Fruit fly (Drosophila melanogaster) whole organism, embryonic: ENCODE measurements around the gene Kdm2.

Experiments used
- CG1024 ChIP-seq: fragments of 200-800 bp; sonication (Bioruptor generic); IDR thresholded peaks from 2 replicates; pipeline ENCODE4 v1.3.6; 2022; ENCODE audit warnings: missing biosample characterization, missing genetic modification characterization
- CG11456 ChIP-seq: fragments of 200-800 bp; sonication (Bioruptor generic); IDR thresholded peaks from 3 replicates; pipeline ENCODE4 v1.3.6; 2022; ENCODE audit warnings: missing biosample characterization, missing genetic modification characterization
- CG12104 ChIP-seq: fragments of 200-800 bp; sonication (Bioruptor generic); optimal IDR thresholded peaks from 3 replicates; lab custom pipeline; 2016; ENCODE audit warnings: missing biosample characterization, missing genetic modification characterization
- CG12769 ChIP-seq: fragments of 200-800 bp; sonication (Bioruptor generic); optimal IDR thresholded peaks from 2 replicates; lab custom pipeline; 2019; ENCODE audit warnings: missing biosample characterization, mild to moderate bottlenecking, missing genetic modification characterization, moderate library complexity
- CG15073 ChIP-seq: fragments of 200-800 bp; sonication (Bioruptor generic); optimal IDR thresholded peaks from 2 replicates; lab custom pipeline; 2016; ENCODE audit warnings: missing biosample characterization, missing genetic modification characterization
- CG17186 ChIP-seq: fragments of 200-800 bp; sonication (Bioruptor generic); optimal IDR thresholded peaks from 3 replicates; lab custom pipeline; 2017; ENCODE audit warnings: missing biosample characterization, missing genetic modification reagents, missing genetic modification characterization
- CG17829 ChIP-seq: fragments of 200-800 bp; optimal IDR thresholded peaks from 2 replicates; lab custom pipeline; 2019; ENCODE audit warnings: missing biosample characterization, mild to moderate bottlenecking, missing genetic modification characterization, moderate library complexity
- CG17912 ChIP-seq: fragments of 200-800 bp; sonication (Bioruptor generic); optimal IDR thresholded peaks from 2 replicates; lab custom pipeline; 2018; ENCODE audit warnings: missing biosample characterization, mild to moderate bottlenecking, missing genetic modification characterization
- CG30431 ChIP-seq: fragments of 200-800 bp; sonication (Bioruptor generic); optimal IDR thresholded peaks from 2 replicates; lab custom pipeline; 2017; ENCODE audit warnings: missing biosample characterization, missing genetic modification characterization
- CG3281 ChIP-seq: fragments of 200-800 bp; sonication (Bioruptor generic); optimal IDR thresholded peaks from 3 replicates; lab custom pipeline; 2017; ENCODE audit warnings: missing biosample characterization, mild to moderate bottlenecking, missing genetic modification characterization
- CG4282 ChIP-seq: fragments of 200-800 bp; sonication (Bioruptor generic); optimal IDR thresholded peaks from 2 replicates; lab custom pipeline; 2016; ENCODE audit warnings: missing biosample characterization, missing genetic modification characterization
- CG4617 ChIP-seq: fragments of 200-800 bp; sonication (Bioruptor generic); optimal IDR thresholded peaks from 3 replicates; lab custom pipeline; 2016; ENCODE audit warnings: missing biosample characterization, missing genetic modification characterization, borderline replicate concordance
- CG6654 ChIP-seq: fragments of 200-800 bp; sonication (Bioruptor generic); optimal IDR thresholded peaks from 2 replicates; lab custom pipeline; 2017; ENCODE audit warnings: missing biosample characterization, mild to moderate bottlenecking, missing genetic modification characterization
- CG6854 ChIP-seq: fragments of 200-800 bp; sonication (Bioruptor generic); optimal IDR thresholded peaks from 3 replicates; lab custom pipeline; 2017; ENCODE audit warnings: missing biosample characterization, mild to moderate bottlenecking, missing genetic modification characterization
- CG7987 ChIP-seq: fragments of 200-800 bp; sonication (Bioruptor generic); optimal IDR thresholded peaks from 2 replicates; lab custom pipeline; 2018; ENCODE audit warnings: missing biosample characterization, mild to moderate bottlenecking, missing genetic modification characterization, moderate library complexity
- CG8281 ChIP-seq: fragments of 200-800 bp; sonication (Bioruptor generic); optimal IDR thresholded peaks from 2 replicates; lab custom pipeline; 2018; ENCODE audit warnings: missing biosample characterization, mild to moderate bottlenecking, missing genetic modification characterization, moderate library complexity
- CG8290 ChIP-seq, 3 experiments: fragments of 200-800 bp; sonication (Bioruptor generic); optimal IDR thresholded peaks; 2 replicates each; lab custom pipeline; 2016 to 2019; ENCODE audit warnings: missing biosample characterization in 3 of 3, missing genetic modification characterization in 3 of 3, mild to moderate bottlenecking in 2 of 3, moderate library complexity in 1 of 3
- CG9609 ChIP-seq: fragments of 200-800 bp; sonication (Bioruptor generic); optimal IDR thresholded peaks from 3 replicates; lab custom pipeline; 2016; ENCODE audit warnings: missing biosample characterization, missing genetic modification characterization
- D ChIP-seq, 2 experiments: fragments of 200-800 bp in 1 of 2; fragments of >200 bp in 1 of 2; sonication (Bioruptor generic) in 1 of 2; optimal IDR thresholded peaks; 2 replicates in 1 of 2; 3 replicates in 1 of 2; lab custom pipeline; 2017; ENCODE audit warnings: mild to moderate bottlenecking in 1 of 2, missing biosample characterization in 1 of 2, missing genetic modification characterization in 1 of 2, missing genetic modification reagents in 1 of 2
- Drgx ChIP-seq: fragments of 200-800 bp; sonication (Bioruptor generic); IDR thresholded peaks from 2 replicates; pipeline ENCODE4 v1.3.6; 2022; ENCODE audit warnings: missing biosample characterization, missing genetic modification characterization
- ERR ChIP-seq: fragments of 200-800 bp; sonication (Bioruptor generic); optimal IDR thresholded peaks from 2 replicates; lab custom pipeline; 2016; ENCODE audit warnings: missing biosample characterization, missing genetic modification characterization
- Fer3 ChIP-seq: fragments of 200-800 bp; sonication (Bioruptor generic); optimal IDR thresholded peaks from 2 replicates; lab custom pipeline; 2018; ENCODE audit warnings: missing biosample characterization, mild to moderate bottlenecking, missing genetic modification characterization, moderate library complexity
- Gsc ChIP-seq: fragments of 200-800 bp; sonication (Bioruptor generic); IDR thresholded peaks from 2 replicates; pipeline ENCODE4 v1.3.6; 2022; ENCODE audit warnings: missing biosample characterization, missing genetic modification characterization
- H15 ChIP-seq: fragments of 200-800 bp; sonication (Bioruptor generic); IDR thresholded peaks from 3 replicates; pipeline ENCODE4 v1.3.6; 2022; ENCODE audit warnings: missing biosample characterization, missing genetic modification characterization
- Hmx ChIP-seq: fragments of 200-800 bp; sonication (Bioruptor generic); optimal IDR thresholded peaks from 2 replicates; lab custom pipeline; 2016; ENCODE audit warnings: missing biosample characterization, missing genetic modification characterization
- Lim3 ChIP-seq: fragments of 200-800 bp; sonication (Bioruptor generic); IDR thresholded peaks from 2 replicates; pipeline ENCODE4 v1.3.6; 2022; ENCODE audit warnings: missing biosample characterization, missing genetic modification characterization
- MESR4 ChIP-seq: fragments of 200-800 bp; sonication (Bioruptor generic); optimal IDR thresholded peaks from 2 replicates; lab custom pipeline; 2018; ENCODE audit warnings: missing biosample characterization, mild to moderate bottlenecking, missing genetic modification characterization, moderate library complexity
- Max ChIP-seq: fragments of 200-800 bp; sonication (Bioruptor generic); optimal IDR thresholded peaks from 2 replicates; lab custom pipeline; 2016; ENCODE audit warnings: missing biosample characterization, mild to moderate bottlenecking, missing genetic modification characterization
- Meics ChIP-seq: fragments of 200-800 bp; sonication (Bioruptor generic); optimal IDR thresholded peaks from 2 replicates; lab custom pipeline; 2017; ENCODE audit warnings: missing biosample characterization, mild to moderate bottlenecking, missing genetic modification characterization
- NfI ChIP-seq: fragments of 200-800 bp; sonication (Bioruptor generic); optimal IDR thresholded peaks from 3 replicates; lab custom pipeline; 2018; ENCODE audit warnings: missing biosample characterization, mild to moderate bottlenecking, missing genetic modification characterization, moderate library complexity
- Usf ChIP-seq: fragments of 200-800 bp; sonication (Bioruptor generic); optimal IDR thresholded peaks from 2 replicates; lab custom pipeline; 2017; ENCODE audit warnings: missing genotype, missing biosample characterization, missing genetic modification characterization
- ac ChIP-seq: fragments of 200-800 bp; sonication (Bioruptor generic); optimal IDR thresholded peaks from 3 replicates; lab custom pipeline; 2017; ENCODE audit warnings: missing biosample characterization, mild to moderate bottlenecking, missing genetic modification characterization
- chinmo ChIP-seq: fragments of 200-800 bp; sonication (Bioruptor generic); IDR thresholded peaks from 4 replicates; pipeline ENCODE4 v1.3.6; 2022; ENCODE audit warnings: missing biosample characterization, missing genetic modification characterization; ENCODE audit not compliant: partially characterized antibody
- danr ChIP-seq: fragments of 200-800 bp; sonication (Bioruptor generic); IDR thresholded peaks from 2 replicates; pipeline ENCODE4 v1.3.6; 2022; ENCODE audit warnings: missing biosample characterization, missing genetic modification characterization
- esg ChIP-seq: fragments of 200-800 bp; sonication (Bioruptor generic); conservative IDR thresholded peaks from 2 replicates; pipeline ENCODE4 v1.3.6; 2022; ENCODE audit warnings: missing biosample characterization, missing genetic modification characterization
- fru ChIP-seq: fragments of >200 bp; optimal IDR thresholded peaks from 2 replicates; lab custom pipeline; 2017
- gce ChIP-seq: fragments of 200-800 bp; sonication (Bioruptor generic); IDR thresholded peaks from 3 replicates; pipeline ENCODE4 v1.3.6; 2022; ENCODE audit warnings: missing biosample characterization, missing genetic modification characterization
- gcm ChIP-seq: fragments of 200-800 bp; sonication (Bioruptor generic); optimal IDR thresholded peaks from 2 replicates; lab custom pipeline; 2019; ENCODE audit warnings: missing biosample characterization, mild to moderate bottlenecking, missing genetic modification characterization, moderate library complexity
- knrl ChIP-seq: fragments of 200-800 bp; sonication (Bioruptor generic); IDR thresholded peaks from 3 replicates; pipeline ENCODE4 v1.3.6; 2022; ENCODE audit warnings: missing biosample characterization, missing genetic modification characterization; ENCODE audit not compliant: partially characterized antibody
- oc ChIP-seq: fragments of 200-800 bp; sonication (Bioruptor generic); optimal IDR thresholded peaks from 2 replicates; lab custom pipeline; 2018; ENCODE audit warnings: missing biosample characterization, mild to moderate bottlenecking, missing genetic modification characterization, moderate library complexity
- otp ChIP-seq: fragments of 200-800 bp; sonication (Bioruptor generic); IDR thresholded peaks from 3 replicates; pipeline ENCODE4, ENCODE4 v1.3.6; 2022; ENCODE audit warnings: missing biosample characterization, missing genetic modification characterization
- pfk ChIP-seq: fragments of 200-800 bp; sonication (Bioruptor generic); optimal IDR thresholded peaks from 2 replicates; lab custom pipeline; 2018; ENCODE audit warnings: missing biosample characterization, mild to moderate bottlenecking, missing genetic modification characterization, moderate library complexity
- pum ChIP-seq: fragments of 200-800 bp; sonication (Bioruptor generic); optimal IDR thresholded peaks from 2 replicates; lab custom pipeline; 2016; ENCODE audit warnings: missing biosample characterization, missing genetic modification characterization
- row ChIP-seq: fragments of 200-800 bp; sonication (Bioruptor generic); IDR thresholded peaks from 3 replicates; pipeline ENCODE4 v1.3.6; 2022; ENCODE audit warnings: missing biosample characterization, missing genetic modification characterization
- sens-2 ChIP-seq: fragments of 200-800 bp; sonication (Bioruptor generic); IDR thresholded peaks from 2 replicates; pipeline ENCODE4 v1.3.6; 2022; ENCODE audit warnings: missing biosample characterization, missing genetic modification characterization
- ssp ChIP-seq: fragments of 200-800 bp; sonication (Bioruptor generic); IDR thresholded peaks from 2 replicates; pipeline ENCODE4 v1.3.6; 2022; ENCODE audit warnings: missing biosample characterization, missing genetic modification characterization
- tll ChIP-seq, 2 experiments: fragments of 200-800 bp in 1 of 2; fragments of >200 bp in 1 of 2; sonication (Bioruptor generic) in 1 of 2; optimal IDR thresholded peaks; 2 replicates each; lab custom pipeline; 2017 to 2019; ENCODE audit warnings: missing biosample characterization in 2 of 2, missing genetic modification characterization in 2 of 2, mild to moderate bottlenecking in 1 of 2, moderate library complexity in 1 of 2
- vfl ChIP-seq: fragments of 200-800 bp; sonication (Bioruptor generic); optimal IDR thresholded peaks from 2 replicates; lab custom pipeline; 2016; ENCODE audit warnings: missing biosample characterization, missing genetic modification characterization
- vnd ChIP-seq: fragments of 200-800 bp; sonication (Bioruptor generic); IDR thresholded peaks from 3 replicates; pipeline ENCODE4 v1.3.6; 2022; ENCODE audit warnings: missing biosample characterization, missing genetic modification characterization; ENCODE audit not compliant: partially characterized antibody
- wor ChIP-seq: fragments of 200-800 bp; sonication (Bioruptor generic); IDR thresholded peaks from 2 replicates; pipeline ENCODE4 v1.3.6; 2022; ENCODE audit warnings: missing biosample characterization, missing genetic modification characterization

Kdm2 gene

DNA sequence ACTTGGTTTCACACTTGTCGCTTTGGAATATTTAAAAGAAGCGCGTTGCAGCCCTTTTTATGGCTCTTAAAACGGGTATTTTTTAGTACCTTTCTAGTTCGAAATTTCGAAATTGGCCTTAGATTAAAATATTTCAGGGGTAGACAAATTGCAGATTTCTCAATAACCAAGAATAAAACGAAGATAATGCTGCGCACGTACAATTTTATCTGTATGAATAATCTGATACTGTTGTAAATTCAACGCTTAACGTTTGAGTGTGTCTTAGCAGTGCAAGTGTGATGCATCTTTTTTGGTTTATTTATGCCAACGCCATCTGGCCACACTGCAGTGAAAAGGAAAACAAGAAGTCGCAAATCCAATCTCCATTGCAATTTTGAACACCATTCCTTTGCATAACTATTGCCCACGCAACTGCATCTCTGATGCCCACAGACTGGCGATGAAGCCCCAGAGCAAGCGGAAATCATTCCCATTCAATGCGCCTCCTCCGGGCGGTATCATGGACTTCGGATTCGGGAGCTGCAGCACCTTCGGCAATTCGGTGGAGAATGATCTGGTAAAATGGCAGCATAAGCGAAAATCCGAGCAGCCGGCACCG is 1.7 kb upstream of the Kdm2 start, which contains the start of gene Nmdmc (continued):
- TF ChIP-seq Meics (GFP tag; lab: Kevin White, UChicago) (no peak), Max (GFP tag; lab: Kevin White, UChicago) (no peak), esg (no peak), CG8281 (tag; lab: Kevin White, UChicago) (no peak), pfk (no peak), CG12104 (GFP tag; lab: Kevin White, UChicago) (no peak), vnd (GFP tag; lab: Robert Waterston, UW) (no peak), sens-2 (no peak), oc (tag; lab: Kevin White, UChicago) (no peak), fru (lab: Kevin White, UChicago) (no peak), CG11456 (no peak), CG17829 (peak; percentile 20), CG3281 (GFP tag; lab: Kevin White, UChicago) (no peak), vfl (no peak), knrl (GFP tag; lab: Robert Waterston, UW) (no peak), CG15073 (no peak), H15 (GFP tag; lab: Robert Waterston, UW) (no peak), CG30431 (GFP tag; lab: Kevin White, UChicago) (no peak), chinmo (GFP tag; lab: Robert Waterston, UW) (no peak), ssp (GFP tag; lab: Robert Waterston, UW) (no peak), Gsc (GFP tag; lab: Robert Waterston, UW) (no peak), CG1024 (GFP tag; lab: Robert Waterston, UW) (no peak), CG6654 (GFP tag; lab: Kevin White, UChicago) (no peak), row (GFP tag; lab: Robert Waterston, UW) (no peak), CG17912 (no peak), ERR (GFP tag; lab: Kevin White, UChicago) (no peak), Lim3 (GFP tag; lab: Robert Waterston, UW) (no peak), gce (GFP tag; lab: Robert Waterston, UW) (no peak), CG9609 (GFP tag; lab: Kevin White, UChicago) (no peak), D (optimal IDR thresholded peaks at IDR 0.05; lab: Kevin White, UChicago) (no peak), D (GFP tag; optimal IDR thresholded peaks at IDR 0.05; lab: Kevin White, UChicago) (no peak), CG7987 (GFP tag; lab: Kevin White, UChicago) (no peak), CG17186 (peak; percentile 13), CG12769 (no peak), CG4282 (no peak), gcm (GFP tag; lab: Kevin White, UChicago) (no peak), CG4617 (GFP tag; lab: Kevin White, UChicago) (peak; percentile 66), danr (no peak), ac (GFP tag; lab: Kevin White, UChicago) (no peak), pum (GFP tag; lab: Kevin White, UChicago) (no peak), Usf (GFP tag; lab: Kevin White, UChicago) (no peak), Drgx (no peak), otp (no peak), tll (GFP tag; optimal IDR thresholded peaks at IDR 0.05; lab: Kevin White, UChicago) (no peak), Fer3 (no peak), CG8290 (GFP tag; optimal IDR thresholded peaks at IDR 0.05; lab: Kevin White, UChicago) (no peak), CG8290 (tag; optimal IDR thresholded peaks at IDR 0.05; lab: Kevin White, UChicago) (no peak), wor (GFP tag; lab: Robert Waterston, UW) (no peak), MESR4 (GFP tag; lab: Kevin White, UChicago) (peak; percentile 80), NfI (no peak), Hmx (GFP tag; lab: Kevin White, UChicago) (no peak), CG6854 (GFP tag; lab: Kevin White, UChicago) (no peak)
